Fruit fly (Drosophila melanogaster): ENCODE results near the gene CG33116.

CG33116 gene

dm6 chr2L:19583926-19584392 lies 50.7 kb downstream of the CG33116 start, which contains the start of the genes PCNA2 and CG10366 (continued):
- TF ChIP-seq CG8388 (GFP tag; optimal IDR thresholded peaks at IDR 0.05) (peak; percentile 26), CG4404 (GFP tag; IDR thresholded peaks at IDR 0.05) (peak; percentile 15; the same call in 1 of the 2 replicates), CG9797 (GFP tag; optimal IDR thresholded peaks at IDR 0.05) (peak; percentile 43), CG4730 (GFP tag; IDR thresholded peaks at IDR 0.05) (no peak), Med (GFP tag) (peak; percentile 95), eyg (GFP tag; optimal IDR thresholded peaks at IDR 0.05) (no peak), Dbx (GFP tag; IDR thresholded peaks at IDR 0.05) (peak; percentile 57; the same call in 1 of the 3 replicates), CG33213 (GFP tag; optimal IDR thresholded peaks at IDR 0.05) (peak; percentile 89), nau (GFP tag; optimal IDR thresholded peaks at IDR 0.05) (peak; percentile 29), ara (GFP tag; IDR thresholded peaks at IDR 0.05) (peak; percentile 51; the same call in 1 of the 2 replicates), CG6272 (GFP tag; IDR thresholded peaks at IDR 0.05) (no peak), HmgD (GFP tag; optimal IDR thresholded peaks at IDR 0.05) (peak; percentile 71), HLH4C (GFP tag; IDR thresholded peaks at IDR 0.05; ENCODE audit: partially characterized antibody) (no peak), CG8089 (GFP tag; optimal IDR thresholded peaks at IDR 0.05) (peak; percentile 62), grau (tag; optimal IDR thresholded peaks at IDR 0.05) (peak; percentile 65), Nf-YA (GFP tag; IDR thresholded peaks at IDR 0.05) (no peak), Hmx (GFP tag; optimal IDR thresholded peaks at IDR 0.05) (no peak), Ptx1 (GFP tag; IDR thresholded peaks at IDR 0.05) (peak; percentile 46; the same call in 1 of the 2 replicates), Hey (tag; optimal IDR thresholded peaks at IDR 0.05) (no peak), aop (GFP tag; IDR thresholded peaks at IDR 0.05) (no peak), knrl (GFP tag; IDR thresholded peaks at IDR 0.05; ENCODE audit: partially characterized antibody) (peak; percentile 80), CG17802 (tag; optimal IDR thresholded peaks at IDR 0.05) (peak; percentile 13), bcd (GFP tag; optimal IDR thresholded peaks at IDR 0.05) (peak; percentile 58), Dref (GFP tag; IDR thresholded peaks at IDR 0.05) (no peak), CG10366 (GFP tag; IDR thresholded peaks at IDR 0.05) (peak; percentile 72), CG4707 (GFP tag; optimal IDR thresholded peaks at IDR 0.05) (no peak), lola (GFP tag; optimal IDR thresholded peaks at IDR 0.05) (peak in 1 of 3 experiments; percentile 60), gce (GFP tag; IDR thresholded peaks at IDR 0.05) (no peak), TFAM (GFP tag; optimal IDR thresholded peaks at IDR 0.05) (no peak), Abd-B (GFP tag; optimal IDR thresholded peaks at IDR 0.05) (peak; percentile 45), CG13894 (tag; optimal IDR thresholded peaks at IDR 0.05) (peak; percentile 0), CG10274 (GFP tag; optimal IDR thresholded peaks at IDR 0.05) (no peak), sob (GFP tag; IDR thresholded peaks at IDR 0.05) (peak; percentile 50; the same call in 1 of the 2 replicates), CG16863 (GFP tag; optimal IDR thresholded peaks at IDR 0.05) (peak; percentile 69), NC2β (GFP tag; optimal IDR thresholded peaks at IDR 0.05) (peak; percentile 76), salm (tag; optimal IDR thresholded peaks at IDR 0.05) (no peak), HLH3B (GFP tag; IDR thresholded peaks at IDR 0.05) (0 out of 2 replicates have a peak, but pooled peaks have one; percentile 9), CG13624 (GFP tag; optimal IDR thresholded peaks at IDR 0.05) (peak; percentile 69), luna (GFP tag; optimal IDR thresholded peaks at IDR 0.05) (peak; percentile 61), pnt (GFP tag; optimal IDR thresholded peaks at IDR 0.05) (peak; percentile 69), Stat92E (GFP tag; optimal IDR thresholded peaks at IDR 0.05) (no peak), Atf-2 (GFP tag; optimal IDR thresholded peaks at IDR 0.05) (peak; percentile 57), Sin3A (optimal IDR thresholded peaks at IDR 0.05) (peak; percentile 90), chn (GFP tag; optimal IDR thresholded peaks at IDR 0.05) (peak; percentile 61), Mad (GFP tag; optimal IDR thresholded peaks at IDR 0.05) (peak; percentile 76), CG4328 (GFP tag; optimal IDR thresholded peaks at IDR 0.05) (peak; percentile 50), tx (GFP tag; optimal IDR thresholded peaks at IDR 0.05) (peak; percentile 77), CG9727 (GFP tag; optimal IDR thresholded peaks at IDR 0.05) (peak; percentile 57), CG9932 (GFP tag; IDR thresholded peaks at IDR 0.05) (peak; percentile 67), scrt (GFP tag; optimal IDR thresholded peaks at IDR 0.05) (no peak), lmd (GFP tag; IDR thresholded peaks at IDR 0.05) (peak; percentile 56)
